Fruit fly (Drosophila melanogaster) whole organism, embryonic: Measurements from ENCODE around the gene Usp5.
A peak's percentile ranks its signal among the peaks of the same experiment; 100 is the strongest.

ENCODE experiments used
- BEAF-32 ChIP-seq: fragments of 200-800 bp; sonication (Bioruptor generic); optimal IDR thresholded peaks from 3 replicates; lab custom pipeline; 2017; ENCODE audit warnings: missing biosample characterization, missing genetic modification characterization, mild to moderate bottlenecking, moderate library complexity, missing genetic modification reagents
- CG12071 ChIP-seq: fragments of 200-800 bp; sonication (Bioruptor generic); optimal IDR thresholded peaks from 3 replicates; lab custom pipeline; 2018; ENCODE audit warnings: missing biosample characterization, mild to moderate bottlenecking, missing genetic modification characterization
- CG12104 ChIP-seq: fragments of 200-800 bp; sonication (Bioruptor generic); optimal IDR thresholded peaks from 3 replicates; lab custom pipeline; 2016; ENCODE audit warnings: missing biosample characterization, missing genetic modification characterization
- CG13287 ChIP-seq: fragments of 200-800 bp; sonication (Bioruptor generic); IDR thresholded peaks from 2 replicates; pipeline ENCODE4 v1.3.6; 2022; ENCODE audit warnings: missing biosample characterization, missing genetic modification characterization; ENCODE audit not compliant: partially characterized antibody
- CG15479 ChIP-seq: fragments of 200-800 bp; sonication (Bioruptor generic); optimal IDR thresholded peaks from 3 replicates; lab custom pipeline; 2019; ENCODE audit warnings: missing biosample characterization, mild to moderate bottlenecking, missing genetic modification characterization, moderate library complexity
- CG15514 ChIP-seq: fragments of 200-800 bp; sonication (Bioruptor generic); optimal IDR thresholded peaks from 3 replicates; lab custom pipeline; 2017; ENCODE audit warnings: missing biosample characterization, missing genetic modification characterization, mild to moderate bottlenecking, moderate library complexity, missing genetic modification reagents
- CG18476 ChIP-seq: fragments of 200-800 bp; sonication (Bioruptor generic); optimal IDR thresholded peaks from 2 replicates; lab custom pipeline; 2016; ENCODE audit warnings: missing biosample characterization, mild to moderate bottlenecking, missing genetic modification characterization
- CG31388 ChIP-seq: fragments of 200-800 bp; sonication (Bioruptor generic); optimal IDR thresholded peaks from 2 replicates; lab custom pipeline; 2016; ENCODE audit warnings: missing biosample characterization, missing genetic modification characterization
- CG4282 ChIP-seq: fragments of 200-800 bp; sonication (Bioruptor generic); optimal IDR thresholded peaks from 2 replicates; lab custom pipeline; 2016; ENCODE audit warnings: missing biosample characterization, missing genetic modification characterization
- CG4707 ChIP-seq: fragments of 200-800 bp; sonication (Bioruptor generic); optimal IDR thresholded peaks from 2 replicates; lab custom pipeline; 2018; ENCODE audit warnings: missing biosample characterization, mild to moderate bottlenecking, missing genetic modification characterization, moderate library complexity
- CG6654 ChIP-seq: fragments of 200-800 bp; sonication (Bioruptor generic); optimal IDR thresholded peaks from 2 replicates; lab custom pipeline; 2017; ENCODE audit warnings: missing biosample characterization, mild to moderate bottlenecking, missing genetic modification characterization
- CG6813 ChIP-seq: fragments of 200-800 bp; sonication (Bioruptor generic); optimal IDR thresholded peaks from 2 replicates; lab custom pipeline; 2017; ENCODE audit warnings: missing biosample characterization, missing genetic modification characterization, mild to moderate bottlenecking, moderate library complexity, missing genetic modification reagents
- CG7271 ChIP-seq: fragments of 200-800 bp; sonication (Bioruptor generic); optimal IDR thresholded peaks from 2 replicates; lab custom pipeline; 2018; ENCODE audit warnings: missing biosample characterization, mild to moderate bottlenecking, missing genetic modification characterization, moderate library complexity
- Gsc ChIP-seq: fragments of 200-800 bp; sonication (Bioruptor generic); IDR thresholded peaks from 2 replicates; pipeline ENCODE4 v1.3.6; 2022; ENCODE audit warnings: missing biosample characterization, missing genetic modification characterization
- HLHmδ ChIP-seq: fragments of 200-800 bp; sonication (Bioruptor generic); optimal IDR thresholded peaks from 2 replicates; lab custom pipeline; 2018; ENCODE audit warnings: missing biosample characterization, mild to moderate bottlenecking, missing genetic modification characterization, moderate library complexity
- HmgZ ChIP-seq: fragments of 200-800 bp; sonication (Bioruptor generic); optimal IDR thresholded peaks from 2 replicates; lab custom pipeline; 2018; ENCODE audit warnings: missing biosample characterization, mild to moderate bottlenecking, missing genetic modification characterization
- Hr39 ChIP-seq: fragments of >200 bp; optimal IDR thresholded peaks from 2 replicates; lab custom pipeline; 2017
- Lim3 ChIP-seq: fragments of 200-800 bp; sonication (Bioruptor generic); IDR thresholded peaks from 2 replicates; pipeline ENCODE4 v1.3.6; 2022; ENCODE audit warnings: missing biosample characterization, missing genetic modification characterization
- Lpt ChIP-seq: fragments of >200 bp; optimal IDR thresholded peaks from 2 replicates; lab custom pipeline; 2018; ENCODE audit warnings: missing biosample characterization, missing genetic modification characterization
- Med ChIP-seq: fragments of 200-800 bp; sonication (Bioruptor generic); peaks from one replicate; lab custom pipeline; 2016; ENCODE audit warnings: missing biosample characterization, missing genetic modification characterization, mild to moderate bottlenecking, inconsistent platforms, moderate library complexity
- Optix ChIP-seq: fragments of 200-800 bp; sonication (Bioruptor generic); IDR thresholded peaks from 3 replicates; pipeline ENCODE4 v1.3.6; 2022; ENCODE audit warnings: missing biosample characterization, missing genetic modification characterization
- Ravus ChIP-seq: fragments of 200-800 bp; sonication (Bioruptor generic); IDR thresholded peaks from 2 replicates; pipeline ENCODE4 v1.3.6; 2022; ENCODE audit warnings: missing biosample characterization, missing genetic modification characterization
- Sin3A ChIP-seq: fragments of >200 bp; optimal IDR thresholded peaks from 2 replicates; lab custom pipeline; 2018
- Xbp1 ChIP-seq: fragments of 200-800 bp; sonication (Bioruptor generic); optimal IDR thresholded peaks from 3 replicates; lab custom pipeline; 2016; ENCODE audit warnings: missing biosample characterization, mild to moderate bottlenecking, missing genetic modification characterization
- ab ChIP-seq: fragments of 200-800 bp; sonication (Bioruptor generic); optimal IDR thresholded peaks from 2 replicates; lab custom pipeline; 2016; ENCODE audit warnings: missing biosample characterization, missing genetic modification characterization
- ap ChIP-seq: fragments of 200-800 bp; sonication (Bioruptor generic); IDR thresholded peaks from 2 replicates; pipeline ENCODE4 v1.3.6; 2022; ENCODE audit warnings: missing biosample characterization, missing genetic modification characterization
- bbx ChIP-seq: fragments of 200-800 bp; sonication (Bioruptor generic); IDR thresholded peaks from 2 replicates; pipeline ENCODE4 v1.3.6; 2022; ENCODE audit warnings: missing biosample characterization, missing genetic modification characterization; ENCODE audit not compliant: partially characterized antibody
- btn ChIP-seq: fragments of 200-800 bp; sonication (Bioruptor generic); optimal IDR thresholded peaks from 2 replicates; lab custom pipeline; 2016; ENCODE audit warnings: missing biosample characterization, missing genetic modification characterization
- chn ChIP-seq: fragments of 200-800 bp; sonication (Bioruptor generic); optimal IDR thresholded peaks from 2 replicates; lab custom pipeline; 2016; ENCODE audit warnings: missing biosample characterization, missing genetic modification characterization
- croc ChIP-seq: fragments of 200-800 bp; sonication (Bioruptor generic); conservative IDR thresholded peaks from 3 replicates; pipeline ENCODE4 v1.3.6; 2022; ENCODE audit warnings: missing biosample characterization, missing genetic modification characterization
- dan ChIP-seq: fragments of 200-800 bp; sonication (Bioruptor generic); IDR thresholded peaks from 2 replicates; pipeline ENCODE4 v1.3.6; 2022; ENCODE audit warnings: missing biosample characterization, missing genetic modification characterization
- fd64A ChIP-seq: fragments of 200-800 bp; sonication (Bioruptor generic); optimal IDR thresholded peaks from 3 replicates; lab custom pipeline; 2018; ENCODE audit warnings: missing biosample characterization, mild to moderate bottlenecking, missing genetic modification characterization
- fd96Cb ChIP-seq: fragments of 200-800 bp; sonication (Bioruptor generic); optimal IDR thresholded peaks from 2 replicates; lab custom pipeline; 2018; ENCODE audit warnings: missing biosample characterization, mild to moderate bottlenecking, missing genetic modification characterization, moderate library complexity
- ftz-f1 ChIP-seq: fragments of 200-800 bp; sonication (Bioruptor generic); optimal IDR thresholded peaks from 2 replicates; lab custom pipeline; 2016; ENCODE audit warnings: missing biosample characterization, missing genetic modification characterization
- gro ChIP-seq: fragments of 200-800 bp; sonication (Bioruptor generic); optimal IDR thresholded peaks from 2 replicates; lab custom pipeline; 2016; ENCODE audit warnings: missing biosample characterization, missing genetic modification characterization
- ham ChIP-seq: fragments of 200-800 bp; sonication (Bioruptor generic); IDR thresholded peaks from 2 replicates; pipeline ENCODE4 v1.3.6; 2022; ENCODE audit warnings: missing biosample characterization, missing genetic modification characterization
- hth ChIP-seq: fragments of >200 bp; optimal IDR thresholded peaks from 2 replicates; lab custom pipeline; 2017; ENCODE audit warnings: inconsistent platforms
- kay ChIP-seq: fragments of 200-800 bp; sonication (Bioruptor generic); optimal IDR thresholded peaks from 2 replicates; lab custom pipeline; 2016; ENCODE audit warnings: missing biosample characterization, missing genetic modification characterization
- knrl ChIP-seq: fragments of 200-800 bp; sonication (Bioruptor generic); IDR thresholded peaks from 3 replicates; pipeline ENCODE4 v1.3.6; 2022; ENCODE audit warnings: missing biosample characterization, missing genetic modification characterization; ENCODE audit not compliant: partially characterized antibody
- lab ChIP-seq: fragments of 200-800 bp; sonication (Bioruptor generic); optimal IDR thresholded peaks from 3 replicates; lab custom pipeline; 2017; ENCODE audit warnings: missing biosample characterization, missing genetic modification characterization, mild to moderate bottlenecking, moderate library complexity, missing genetic modification reagents
- lola ChIP-seq, 3 experiments: fragments of >200 bp in 2 of 3; fragments of 200-800 bp in 1 of 3; sonication (Bioruptor generic) in 1 of 3; optimal IDR thresholded peaks; 2 replicates each; lab custom pipeline; 2017 to 2019; ENCODE audit warnings: missing biosample characterization in 3 of 3, missing genetic modification characterization in 3 of 3, mild to moderate bottlenecking in 1 of 3, moderate library complexity in 1 of 3
- lov ChIP-seq, 2 experiments: fragments of 200-800 bp in 1 of 2; fragments of >200 bp in 1 of 2; sonication (Bioruptor generic) in 1 of 2; IDR thresholded peaks in 1 of 2; optimal IDR thresholded peaks in 1 of 2; 2 replicates in 1 of 2; 3 replicates in 1 of 2; pipeline versions ENCODE4 v1.3.6 to Lab custom; 2017 to 2022; ENCODE audit warnings: missing biosample characterization in 1 of 2, missing genetic modification characterization in 1 of 2
- nau ChIP-seq: fragments of 200-800 bp; sonication (Bioruptor generic); optimal IDR thresholded peaks from 3 replicates; lab custom pipeline; 2017; ENCODE audit warnings: missing biosample characterization, mild to moderate bottlenecking, missing genetic modification characterization, missing genetic modification reagents
- org-1 ChIP-seq: fragments of 200-800 bp; sonication (Bioruptor generic); optimal IDR thresholded peaks from 2 replicates; lab custom pipeline; 2017; ENCODE audit warnings: missing biosample characterization, missing genetic modification characterization
- pros ChIP-seq: fragments of 200-800 bp; sonication (Bioruptor generic); optimal IDR thresholded peaks from 3 replicates; lab custom pipeline; 2019; ENCODE audit warnings: missing biosample characterization, mild to moderate bottlenecking, missing genetic modification characterization, moderate library complexity
- pzg ChIP-seq: fragments of 200-800 bp; sonication (Bioruptor generic); optimal IDR thresholded peaks from 3 replicates; lab custom pipeline; 2018; ENCODE audit warnings: missing biosample characterization, mild to moderate bottlenecking, missing genetic modification characterization, moderate library complexity
- repo ChIP-seq: fragments of 200-800 bp; sonication (Bioruptor generic); optimal IDR thresholded peaks from 2 replicates; lab custom pipeline; 2016; ENCODE audit warnings: missing biosample characterization, missing genetic modification characterization
- ssp ChIP-seq: fragments of 200-800 bp; sonication (Bioruptor generic); IDR thresholded peaks from 2 replicates; pipeline ENCODE4 v1.3.6; 2022; ENCODE audit warnings: missing biosample characterization, missing genetic modification characterization
- stwl ChIP-seq: fragments of 200-800 bp; sonication (Bioruptor generic); optimal IDR thresholded peaks from 3 replicates; lab custom pipeline; 2018; ENCODE audit warnings: missing biosample characterization, mild to moderate bottlenecking, missing genetic modification characterization, moderate library complexity
- sug ChIP-seq: fragments of 200-800 bp; optimal IDR thresholded peaks from 2 replicates; lab custom pipeline; 2019; ENCODE audit warnings: missing biosample characterization, mild to moderate bottlenecking, missing genetic modification characterization, moderate library complexity
- usp ChIP-seq: fragments of >200 bp; optimal IDR thresholded peaks from 2 replicates; lab custom pipeline; 2017; ENCODE audit warnings: missing biosample characterization, missing genetic modification characterization
- zf30C ChIP-seq: fragments of 200-800 bp; sonication (Bioruptor generic); optimal IDR thresholded peaks from 3 replicates; lab custom pipeline; 2018; ENCODE audit warnings: missing biosample characterization, mild to moderate bottlenecking, missing genetic modification characterization

Gene Usp5

dm6 chr3L:3164951-3165350 lies 16.8 kb upstream of the Usp5 start, which contains the start of gene CG32280 (continued):
- TF ChIP-seq usp (GFP tag; lab: Kevin White, UChicago) (no peak), CG31388 (GFP tag; lab: Kevin White, UChicago) (no peak), CG4707 (no peak), chn (GFP tag; lab: Kevin White, UChicago) (no peak), CG18476 (GFP tag; lab: Kevin White, UChicago) (no peak), repo (no peak), Optix (GFP tag; lab: Robert Waterston, UW) (no peak), fd96Cb (no peak), Ravus (GFP tag; lab: Robert Waterston, UW) (no peak), org-1 (GFP tag; lab: Kevin White, UChicago) (no peak), Gsc (no peak), CG4282 (GFP tag; lab: Kevin White, UChicago) (no peak), knrl (peak; percentile 80), CG7271 (tag; lab: Kevin White, UChicago) (peak; percentile 68), CG15479 (GFP tag; lab: Kevin White, UChicago) (no peak), gro (GFP tag; lab: Kevin White, UChicago) (peak; percentile 61), CG13287 (GFP tag; lab: Robert Waterston, UW) (peak; percentile 91), ap (GFP tag; lab: Robert Waterston, UW) (no peak), Hr39 (lab: Kevin White, UChicago) (no peak), ham (GFP tag; lab: Robert Waterston, UW) (no peak), Med (GFP tag; lab: Kevin White, UChicago) (peak; percentile 87), BEAF-32 (GFP tag; lab: Kevin White, UChicago) (peak; percentile 85), sug (peak; percentile 22), Xbp1 (peak; percentile 13), ssp (GFP tag; lab: Robert Waterston, UW) (no peak), dan (GFP tag; lab: Robert Waterston, UW) (no peak), HLHmδ (GFP tag; lab: Kevin White, UChicago) (peak; percentile 69), btn (no peak), bbx (GFP tag; lab: Robert Waterston, UW) (peak; percentile 91), CG12071 (no peak), pzg (GFP tag; lab: Kevin White, UChicago) (peak; percentile 91), pros (GFP tag; lab: Kevin White, UChicago) (no peak), kay (no peak), Lim3 (no peak), CG6813 (GFP tag; lab: Kevin White, UChicago) (peak; percentile 29), hth (no peak), Lpt (no peak), nau (no peak), lola (GFP tag; optimal IDR thresholded peaks at IDR 0.05; lab: Kevin White, UChicago) (no peak), CG12104 (no peak), CG6654 (GFP tag; lab: Kevin White, UChicago) (no peak), lov (optimal IDR thresholded peaks at IDR 0.05; lab: Kevin White, UChicago) (no peak), lov (GFP tag; IDR thresholded peaks at IDR 0.05; lab: Robert Waterston, UW) (no peak), ftz-f1 (GFP tag; lab: Kevin White, UChicago) (no peak), lab (GFP tag; lab: Kevin White, UChicago) (no peak), CG15514 (peak; percentile 72), ab (GFP tag; lab: Kevin White, UChicago) (no peak), fd64A (GFP tag; lab: Kevin White, UChicago) (no peak), croc (GFP tag; lab: Robert Waterston, UW) (no peak), Sin3A (lab: Kevin White, UChicago) (peak; percentile 41), stwl (tag; lab: Kevin White, UChicago) (peak; percentile 65), zf30C (GFP tag; lab: Kevin White, UChicago) (peak; percentile 85), HmgZ (peak; percentile 59)
